Worm (Caenorhabditis elegans) whole organism, L2 larva: ENCODE data around the gene C04F5.2.

Source experiments
- ZK546.5 ChIP-seq: sonication (generic microtip); optimal IDR thresholded peaks from 2 replicates; lab custom pipeline; 2017; ENCODE audit warnings: missing biosample characterization, missing genetic modification characterization
- lin-11 ChIP-seq: fragments of 150-350 bp; sonication (generic microtip); optimal IDR thresholded peaks from 2 replicates; lab custom pipeline; 2014; ENCODE audit warnings: missing biosample characterization, missing genetic modification characterization, inconsistent platforms, mixed read lengths
- nhr-12 ChIP-seq: fragments of 150-350 bp; optimal IDR thresholded peaks from 2 replicates; lab custom pipeline; 2014; ENCODE audit warnings: missing biosample characterization, missing genetic modification characterization
- nhr-77 ChIP-seq: fragments of 150-350 bp; optimal IDR thresholded peaks from 2 replicates; lab custom pipeline; 2014; ENCODE audit warnings: missing biosample characterization, missing genetic modification characterization
- ztf-11 ChIP-seq: sonication (generic microtip); optimal IDR thresholded peaks from 2 replicates; lab custom pipeline; 2017; ENCODE audit warnings: missing biosample characterization, missing genetic modification characterization

DNA sequence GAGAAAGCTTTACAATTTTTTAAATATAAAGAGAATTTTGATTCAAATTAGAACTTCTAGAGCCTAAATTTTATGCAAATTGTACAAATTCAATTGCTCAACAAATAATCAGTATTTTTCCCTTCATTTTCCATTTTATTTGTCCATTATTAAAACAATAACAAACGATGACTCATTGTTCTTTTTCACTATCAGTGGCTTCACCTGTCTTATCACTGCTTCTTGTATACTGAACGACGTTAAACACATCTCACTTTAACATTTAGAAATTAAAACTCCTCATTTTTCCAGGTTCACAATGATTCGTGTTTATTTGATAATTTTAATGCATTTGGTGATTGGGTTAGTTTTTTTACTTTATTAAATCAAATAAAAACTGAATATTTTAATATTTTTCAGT is 22.7 kb upstream of the C04F5.2 start, which contains the start of gene sid-1:
- TF ChIP-seq ztf-11 (tag; lab: Kevin White, UChicago): no peak
- TF ChIP-seq lin-11: no peak
- TF ChIP-seq nhr-12 (tag; lab: Kevin White, UChicago): no peak
- no peak for TF ChIP-seq nhr-77
- TF ChIP-seq ZK546.5 (tag; lab: Kevin White, UChicago): no peak
